Worm (Caenorhabditis elegans) whole organism, early embryonic: ENCODE data around the gene K08F11.1.

Source experiments
- B0310.2 ChIP-seq: sonication (generic microtip); optimal IDR thresholded peaks from 2 replicates; lab custom pipeline; 2016; ENCODE audit warnings: mild to moderate bottlenecking, missing genetic modification characterization, missing compliant biosample characterization
- F13C5.2 ChIP-seq: sonication (generic microtip); optimal IDR thresholded peaks from 2 replicates; lab custom pipeline; 2017; ENCODE audit warnings: mild to moderate bottlenecking, missing genetic modification characterization, inconsistent platforms, missing compliant biosample characterization
- aly-1 ChIP-seq: sonication (generic microtip); optimal IDR thresholded peaks from 2 replicates; lab custom pipeline; 2016; ENCODE audit warnings: missing genetic modification characterization, missing compliant biosample characterization
- ama-1 ChIP-seq: fragments of 150-350 bp; optimal IDR thresholded peaks from 2 replicates; lab custom pipeline; 2014
- ceh-13 ChIP-seq: fragments of 200-800 bp; sonication (Bioruptor generic); optimal IDR thresholded peaks from 2 replicates; lab custom pipeline; 2018; ENCODE audit warnings: mild to moderate bottlenecking, missing genetic modification characterization, missing compliant biosample characterization
- ceh-36 ChIP-seq: sonication (generic microtip); optimal IDR thresholded peaks from 2 replicates; lab custom pipeline; 2016; ENCODE audit warnings: missing genetic modification characterization, inconsistent platforms, missing compliant biosample characterization
- ets-7 ChIP-seq: sonication (generic microtip); optimal IDR thresholded peaks from 2 replicates; lab custom pipeline; 2016; ENCODE audit warnings: missing genotype, missing genetic modification characterization, missing compliant biosample characterization
- flt-1 ChIP-seq: fragments of 200-800 bp; sonication (Bioruptor generic); IDR thresholded peaks from 2 replicates; pipeline ENCODE4 v1.3.6; 2022; ENCODE audit warnings: missing genetic modification characterization, missing compliant biosample characterization
- hmbx-1 ChIP-seq: sonication (generic microtip); optimal IDR thresholded peaks from 2 replicates; lab custom pipeline; 2016; ENCODE audit warnings: mild to moderate bottlenecking, missing genetic modification characterization, missing compliant biosample characterization
- hmg-4 ChIP-seq: fragments of 200-800 bp; sonication (Bioruptor generic); optimal IDR thresholded peaks from 2 replicates; lab custom pipeline; 2018; ENCODE audit warnings: mild to moderate bottlenecking, missing genetic modification characterization, missing compliant biosample characterization
- hnd-1 ChIP-seq: sonication (generic microtip); optimal IDR thresholded peaks from 2 replicates; lab custom pipeline; 2016; ENCODE audit warnings: missing genetic modification characterization, missing compliant biosample characterization
- pes-1 ChIP-seq: fragments of 200-800 bp; sonication (Bioruptor generic); IDR thresholded peaks from 2 replicates; pipeline ENCODE4 v1.3.6; 2022; ENCODE audit warnings: missing genetic modification reagents, missing genetic modification characterization, missing compliant biosample characterization
- scrt-1 ChIP-seq: fragments of 200-800 bp; sonication (Bioruptor generic); IDR thresholded peaks from 2 replicates; pipeline ENCODE4 v1.3.6; 2022; ENCODE audit warnings: missing genetic modification characterization, missing compliant biosample characterization
- sea-1 ChIP-seq: fragments of 200-800 bp; sonication (Bioruptor generic); conservative IDR thresholded peaks from 2 replicates; pipeline ENCODE4 v1.3.6; 2022; ENCODE audit warnings: missing genetic modification characterization, missing compliant biosample characterization
- tbx-11 ChIP-seq: fragments of 200-800 bp; sonication (Bioruptor generic); IDR thresholded peaks from 2 replicates; pipeline ENCODE4 v1.3.6; 2022; ENCODE audit warnings: missing genetic modification characterization, missing compliant biosample characterization
- tbx-37 ChIP-seq: fragments of 200-800 bp; sonication (Bioruptor generic); conservative IDR thresholded peaks from 2 replicates; pipeline ENCODE4 v1.3.6; 2022; ENCODE audit warnings: missing genetic modification reagents, missing genetic modification characterization, missing compliant biosample characterization
- tra-4 ChIP-seq: sonication (generic microtip); optimal IDR thresholded peaks from 2 replicates; lab custom pipeline; 2017; ENCODE audit warnings: missing genetic modification characterization, missing compliant biosample characterization

K08F11.1 gene

ce11 chrIV:4724562-4724961 is at the start of gene K08F11.1:
Gene K08F11.1, plus strand, starts transcription at chrIV:4724862.
- TF ChIP-seq flt-1 (GFP tag; lab: Robert Waterston, UW) (no peak), tbx-11 (no peak), B0310.2 (no peak), hmbx-1 (no peak), hmg-4 (no peak), tbx-37 (GFP tag; lab: Robert Waterston, UW) (no peak), F13C5.2 (tag; lab: Kevin White, UChicago) (no peak), tra-4 (tag; lab: Kevin White, UChicago) (no peak), ets-7 (tag; lab: Kevin White, UChicago) (no peak), scrt-1 (GFP tag; lab: Robert Waterston, UW) (no peak), ceh-13 (no peak), ceh-36 (tag; lab: Kevin White, UChicago) (no peak), ama-1 (no peak), hnd-1 (tag; lab: Kevin White, UChicago) (no peak), sea-1 (no peak), aly-1 (tag; lab: Kevin White, UChicago) (no peak)

- TF ChIP-seq ets-7 (tag; lab: Kevin White, UChicago) (no peak), hnd-1 (tag; lab: Kevin White, UChicago) (no peak), tbx-11 (no peak), ama-1 (no peak), hmg-4 (no peak), sea-1 (no peak), tra-4 (tag; lab: Kevin White, UChicago) (no peak), B0310.2 (no peak), aly-1 (tag; lab: Kevin White, UChicago) (no peak), scrt-1 (GFP tag; lab: Robert Waterston, UW) (no peak)
These were observed 45.9 kb upstream of the K08F11.1 start, which contains the start of gene kin-36 for ce11 chrIV:4678718-4679117. Gene kin-36, plus strand, starts transcription at chrIV:4679018.

- TF ChIP-seq ceh-13 (no peak), B0310.2 (no peak), ama-1 (no peak), hmg-4 (no peak), flt-1 (GFP tag; lab: Robert Waterston, UW) (no peak)
These were observed 41.5 kb upstream of the K08F11.1 start for ce11 chrIV:4683149-4683548.

- TF ChIP-seq F13C5.2 (tag; lab: Kevin White, UChicago) (no peak), tbx-11 (no peak), tra-4 (tag; lab: Kevin White, UChicago) (no peak)
These were observed 38.3 kb upstream of the K08F11.1 start for ce11 chrIV:4686291-4686830.

- TF ChIP-seq sea-1: no peak
- TF ChIP-seq scrt-1 (GFP tag; lab: Robert Waterston, UW): no peak
- no peak for TF ChIP-seq tbx-37 (GFP tag; lab: Robert Waterston, UW)
- no peak for TF ChIP-seq ama-1
- TF ChIP-seq pes-1 (GFP tag; lab: Robert Waterston, UW): no peak
- no peak for TF ChIP-seq tbx-11
- TF ChIP-seq tra-4 (tag; lab: Kevin White, UChicago): no peak
- no peak for TF ChIP-seq aly-1 (tag; lab: Kevin White, UChicago)
- TF ChIP-seq B0310.2: no peak
- TF ChIP-seq ets-7 (tag; lab: Kevin White, UChicago): no peak
These were observed 37.8 kb upstream of the K08F11.1 start for ce11 chrIV:4686898-4687297.

ce11 chrIV:4688221-4688620 is 36.4 kb upstream of the K08F11.1 start, which contains the start of gene bus-4:
Gene bus-4, plus strand, starts transcription at chrIV:4688269.
- TF ChIP-seq sea-1 (no peak), ceh-36 (tag; lab: Kevin White, UChicago) (no peak), hmbx-1 (no peak), ceh-13 (no peak), tbx-37 (GFP tag; lab: Robert Waterston, UW) (no peak), flt-1 (GFP tag; lab: Robert Waterston, UW) (no peak), F13C5.2 (tag; lab: Kevin White, UChicago) (no peak), tbx-11 (no peak), pes-1 (GFP tag; lab: Robert Waterston, UW) (no peak), B0310.2 (no peak), ets-7 (tag; lab: Kevin White, UChicago) (no peak), aly-1 (tag; lab: Kevin White, UChicago) (no peak), tra-4 (tag; lab: Kevin White, UChicago) (no peak), scrt-1 (GFP tag; lab: Robert Waterston, UW) (no peak)

- TF ChIP-seq pes-1 (GFP tag; lab: Robert Waterston, UW): no peak
- no peak for TF ChIP-seq F13C5.2 (tag; lab: Kevin White, UChicago)
- TF ChIP-seq sea-1: no peak
- TF ChIP-seq hnd-1 (tag; lab: Kevin White, UChicago): no peak
- TF ChIP-seq flt-1 (GFP tag; lab: Robert Waterston, UW): no peak
- TF ChIP-seq ets-7 (tag; lab: Kevin White, UChicago): no peak
These were observed 32.2 kb upstream of the K08F11.1 start, which contains the start of gene spe-51 for ce11 chrIV:4692463-4692862. Gene spe-51, plus strand, starts transcription at chrIV:4692763.

ce11 chrIV:4703911-4704310 is 20.8 kb upstream of the K08F11.1 start, which contains the start of gene ogdh-1:
Gene ogdh-1, minus strand, starts transcription at chrIV:4704011.
- TF ChIP-seq ceh-36 (tag; lab: Kevin White, UChicago) (no peak), scrt-1 (GFP tag; lab: Robert Waterston, UW) (no peak), hnd-1 (tag; lab: Kevin White, UChicago) (no peak), ets-7 (tag; lab: Kevin White, UChicago) (no peak), tbx-11 (no peak), sea-1 (no peak), B0310.2 (no peak)
